Worm (Caenorhabditis elegans) whole organism, early embryonic: ENCODE measurements around the gene nlp-30.

Experiments used
- B0310.2 ChIP-seq: sonication (generic microtip); optimal IDR thresholded peaks from 2 replicates; lab custom pipeline; 2016; ENCODE audit warnings: mild to moderate bottlenecking, missing genetic modification characterization, missing compliant biosample characterization
- ama-1 ChIP-seq: fragments of 150-350 bp; optimal IDR thresholded peaks from 2 replicates; lab custom pipeline; 2014
- ceh-36 ChIP-seq: sonication (generic microtip); optimal IDR thresholded peaks from 2 replicates; lab custom pipeline; 2016; ENCODE audit warnings: missing genetic modification characterization, inconsistent platforms, missing compliant biosample characterization
- flt-1 ChIP-seq: fragments of 200-800 bp; sonication (Bioruptor generic); IDR thresholded peaks from 2 replicates; pipeline ENCODE4 v1.3.6; 2022; ENCODE audit warnings: missing genetic modification characterization, missing compliant biosample characterization
- hmg-4 ChIP-seq: fragments of 200-800 bp; sonication (Bioruptor generic); optimal IDR thresholded peaks from 2 replicates; lab custom pipeline; 2018; ENCODE audit warnings: mild to moderate bottlenecking, missing genetic modification characterization, missing compliant biosample characterization
- pes-1 ChIP-seq: fragments of 200-800 bp; sonication (Bioruptor generic); IDR thresholded peaks from 2 replicates; pipeline ENCODE4 v1.3.6; 2022; ENCODE audit warnings: missing genetic modification reagents, missing genetic modification characterization, missing compliant biosample characterization
- scrt-1 ChIP-seq: fragments of 200-800 bp; sonication (Bioruptor generic); IDR thresholded peaks from 2 replicates; pipeline ENCODE4 v1.3.6; 2022; ENCODE audit warnings: missing genetic modification characterization, missing compliant biosample characterization
- sea-1 ChIP-seq: fragments of 200-800 bp; sonication (Bioruptor generic); conservative IDR thresholded peaks from 2 replicates; pipeline ENCODE4 v1.3.6; 2022; ENCODE audit warnings: missing genetic modification characterization, missing compliant biosample characterization
- tbx-11 ChIP-seq: fragments of 200-800 bp; sonication (Bioruptor generic); IDR thresholded peaks from 2 replicates; pipeline ENCODE4 v1.3.6; 2022; ENCODE audit warnings: missing genetic modification characterization, missing compliant biosample characterization

DNA sequence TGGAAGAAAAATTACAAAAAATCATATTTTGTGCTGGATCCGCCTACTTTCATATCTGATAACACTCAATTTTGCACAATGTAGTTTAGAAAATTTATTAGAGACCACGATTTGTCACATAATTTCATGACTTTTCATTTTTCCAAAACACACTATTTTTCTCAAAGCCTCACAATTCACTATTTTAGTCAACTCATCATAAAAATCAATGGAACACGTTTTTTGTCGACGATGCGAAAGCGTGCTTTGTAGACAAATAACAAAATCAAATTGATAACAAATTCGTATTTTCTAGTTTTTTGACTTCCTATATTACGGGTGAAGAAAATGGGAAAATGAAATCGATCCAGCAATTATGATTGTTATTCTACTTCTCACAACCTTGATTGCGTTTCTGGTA is 39.9 kb upstream of the nlp-30 start, which contains the start of gene cyp-35B2:
- no peak for TF ChIP-seq pes-1 (GFP tag; lab: Robert Waterston, UW)
- TF ChIP-seq scrt-1 (GFP tag; lab: Robert Waterston, UW): no peak
- TF ChIP-seq ama-1 (lab: Kevin White, UChicago): no peak
- TF ChIP-seq flt-1 (GFP tag; lab: Robert Waterston, UW): no peak
- no peak for TF ChIP-seq B0310.2 (tag; lab: Kevin White, UChicago)
- no peak for TF ChIP-seq sea-1 (GFP tag; lab: Robert Waterston, UW)
- TF ChIP-seq hmg-4 (GFP tag; lab: Kevin White, UChicago): no peak
- TF ChIP-seq ceh-36: no peak
- TF ChIP-seq tbx-11: no peak
